Fruit fly (Drosophila melanogaster): Measurements from ENCODE around the gene Gr39b.
A peak's percentile ranks its signal among the peaks of the same experiment; 100 is the strongest.

Gr39b gene

DNA sequence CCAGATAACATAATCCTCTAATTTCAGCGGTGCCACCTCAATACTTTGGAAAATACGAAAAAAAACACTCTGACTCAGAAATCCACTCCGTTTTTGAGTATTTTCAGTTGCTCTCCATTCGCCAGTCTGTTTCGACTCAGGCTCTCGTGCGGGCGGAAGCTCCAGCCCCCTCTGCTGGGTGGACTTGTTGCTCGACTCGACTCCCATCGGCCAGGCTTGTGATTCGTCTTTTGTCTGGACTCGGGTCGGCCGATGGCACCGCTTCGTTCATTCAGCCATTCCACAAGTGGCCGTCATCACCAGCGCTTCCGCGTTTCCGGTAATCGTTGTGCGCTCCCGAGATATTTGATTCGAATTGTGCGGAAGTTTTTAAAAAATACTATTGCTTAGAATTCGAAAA, 38.0 kb downstream of the Gr39b start, which contains the start of gene dimm:
dimm (plus strand) TSS at position 255 of the 400 bp plus-strand sequence.
- no peak for TF ChIP-seq Sox102F (GFP tag; optimal IDR thresholded peaks at IDR 0.05)
- no peak for TF ChIP-seq CG8319 (GFP tag; optimal IDR thresholded peaks at IDR 0.05)
- TF ChIP-seq CG7368 (GFP tag; optimal IDR thresholded peaks at IDR 0.05): no peak
- no peak for TF ChIP-seq Eip75B (GFP tag; optimal IDR thresholded peaks at IDR 0.05)
- TF ChIP-seq lz (GFP tag; optimal IDR thresholded peaks at IDR 0.05): no peak
- TF ChIP-seq CG6792 (GFP tag; optimal IDR thresholded peaks at IDR 0.05): no peak
- no peak for TF ChIP-seq Ets21C (GFP tag; optimal IDR thresholded peaks at IDR 0.05)
- no peak for TF ChIP-seq Sox14 (GFP tag; optimal IDR thresholded peaks at IDR 0.05)
- TF ChIP-seq CG10631 (GFP tag; optimal IDR thresholded peaks at IDR 0.05): no peak
- TF ChIP-seq fkh (GFP tag; optimal IDR thresholded peaks at IDR 0.05): no peak
- TF ChIP-seq CG6276 (GFP tag; optimal IDR thresholded peaks at IDR 0.05): no peak
- TF ChIP-seq CG6808 (GFP tag; optimal IDR thresholded peaks at IDR 0.05): no peak
- no peak for TF ChIP-seq cyc (GFP tag; optimal IDR thresholded peaks at IDR 0.05)
- TF ChIP-seq salr (GFP tag; optimal IDR thresholded peaks at IDR 0.05): no peak
- TF ChIP-seq Eip78C (GFP tag): no peak
- TF ChIP-seq CG16779 (tag; optimal IDR thresholded peaks at IDR 0.05): no peak
- no peak for TF ChIP-seq CG4318 (GFP tag; optimal IDR thresholded peaks at IDR 0.05)
- TF ChIP-seq ss (GFP tag; optimal IDR thresholded peaks at IDR 0.05): no peak

- TF ChIP-seq CG6276 (GFP tag; optimal IDR thresholded peaks at IDR 0.05) (no peak), salr (GFP tag; optimal IDR thresholded peaks at IDR 0.05) (no peak), CG11294 (GFP tag; IDR thresholded peaks at IDR 0.05) (no peak), CG10669 (GFP tag; optimal IDR thresholded peaks at IDR 0.05) (no peak), CG6792 (GFP tag; optimal IDR thresholded peaks at IDR 0.05) (no peak), net (GFP tag; optimal IDR thresholded peaks at IDR 0.05) (no peak), CG11762 (GFP tag; optimal IDR thresholded peaks at IDR 0.05; ENCODE audit: insufficient read depth) (no peak), CG8319 (GFP tag; optimal IDR thresholded peaks at IDR 0.05) (no peak), Sox14 (GFP tag; optimal IDR thresholded peaks at IDR 0.05) (no peak)
Observed at dm6 chr2L:21330823-21331222, 38.7 kb downstream of the Gr39b start.

- TF ChIP-seq topi (GFP tag; optimal IDR thresholded peaks at IDR 0.05): no peak
- TF ChIP-seq Gug (GFP tag; IDR thresholded peaks at IDR 0.05): no peak
- TF ChIP-seq cyc (GFP tag; optimal IDR thresholded peaks at IDR 0.05): no peak
- no peak for TF ChIP-seq CG8632 (GFP tag; optimal IDR thresholded peaks at IDR 0.05)
- peak; percentile 18 for TF ChIP-seq Sox14 (GFP tag; optimal IDR thresholded peaks at IDR 0.05)
- no peak for TF ChIP-seq CG6854 (GFP tag; optimal IDR thresholded peaks at IDR 0.05)
- TF ChIP-seq achi (GFP tag; optimal IDR thresholded peaks at IDR 0.05): no peak
- peak; percentile 28 for TF ChIP-seq fkh (GFP tag; optimal IDR thresholded peaks at IDR 0.05)
- no peak for TF ChIP-seq CG3032 (tag; optimal IDR thresholded peaks at IDR 0.05)
- TF ChIP-seq CG8119 (GFP tag; IDR thresholded peaks at IDR 0.05): no peak
- TF ChIP-seq Eip75B (GFP tag; optimal IDR thresholded peaks at IDR 0.05): no peak
- peak; percentile 40 for TF ChIP-seq Eip78C (GFP tag)
- no peak for TF ChIP-seq Lpt (GFP tag; optimal IDR thresholded peaks at IDR 0.05)
- TF ChIP-seq Blimp-1 (GFP tag; optimal IDR thresholded peaks at IDR 0.05): no peak
- no peak for TF ChIP-seq CG4318 (GFP tag; optimal IDR thresholded peaks at IDR 0.05)
- TF ChIP-seq net (GFP tag; optimal IDR thresholded peaks at IDR 0.05): no peak
- TF ChIP-seq spab (GFP tag; optimal IDR thresholded peaks at IDR 0.05): no peak
- no peak for TF ChIP-seq CG7368 (GFP tag; optimal IDR thresholded peaks at IDR 0.05)
Observed at dm6 chr2L:21329353-21329752, 40.2 kb downstream of the Gr39b start.

- TF ChIP-seq CG8319 (GFP tag; optimal IDR thresholded peaks at IDR 0.05) (no peak), salr (GFP tag; optimal IDR thresholded peaks at IDR 0.05) (no peak), CG34406 (GFP tag; optimal IDR thresholded peaks at IDR 0.05) (no peak), fkh (GFP tag; optimal IDR thresholded peaks at IDR 0.05) (peak; percentile 90), CG6276 (GFP tag; optimal IDR thresholded peaks at IDR 0.05) (no peak), Hr38 (GFP tag; optimal IDR thresholded peaks at IDR 0.05) (no peak), CG6792 (GFP tag; optimal IDR thresholded peaks at IDR 0.05) (no peak), fd85E (GFP tag; optimal IDR thresholded peaks at IDR 0.05) (no peak), svp (GFP tag) (peak; percentile 79), dsx (GFP tag; optimal IDR thresholded peaks at IDR 0.05; ENCODE audit: poor library complexity, severe bottlenecking) (no peak), Eip93F (GFP tag; optimal IDR thresholded peaks at IDR 0.05) (no peak), CG10631 (GFP tag; optimal IDR thresholded peaks at IDR 0.05) (no peak), CG8632 (GFP tag; optimal IDR thresholded peaks at IDR 0.05) (no peak), CG10669 (GFP tag; optimal IDR thresholded peaks at IDR 0.05) (no peak), CG16779 (tag; optimal IDR thresholded peaks at IDR 0.05) (no peak), fd59A (GFP tag; optimal IDR thresholded peaks at IDR 0.05) (no peak), CG4318 (GFP tag; optimal IDR thresholded peaks at IDR 0.05) (no peak)
Observed at dm6 chr2L:21324438-21324890, 45.0 kb downstream of the Gr39b start.
